Fruit fly (Drosophila melanogaster) whole organism, embryonic: ENCODE results near the gene Kpc1.

ENCODE experiments used
- Ada2b ChIP-seq: fragments of 200-800 bp; sonication (Bioruptor generic); IDR thresholded peaks from 2 replicates; pipeline ENCODE4 v1.3.6; 2022; ENCODE audit warnings: missing biosample characterization, missing genetic modification characterization
- Atf-2 ChIP-seq: fragments of 200-800 bp; sonication (Bioruptor generic); optimal IDR thresholded peaks from 2 replicates; lab custom pipeline; 2016; ENCODE audit warnings: missing biosample characterization, missing genetic modification characterization
- BEAF-32 ChIP-seq: fragments of 200-800 bp; sonication (Bioruptor generic); optimal IDR thresholded peaks from 3 replicates; lab custom pipeline; 2017; ENCODE audit warnings: missing biosample characterization, missing genetic modification characterization, mild to moderate bottlenecking, moderate library complexity, missing genetic modification reagents
- CG11560 ChIP-seq: fragments of 200-800 bp; sonication (Bioruptor generic); IDR thresholded peaks from 3 replicates; pipeline ENCODE4 v1.3.6; 2022; ENCODE audit warnings: missing biosample characterization, missing genetic modification characterization
- CG12104 ChIP-seq: fragments of 200-800 bp; sonication (Bioruptor generic); optimal IDR thresholded peaks from 3 replicates; lab custom pipeline; 2016; ENCODE audit warnings: missing biosample characterization, missing genetic modification characterization
- CG13287 ChIP-seq: fragments of 200-800 bp; sonication (Bioruptor generic); IDR thresholded peaks from 2 replicates; pipeline ENCODE4 v1.3.6; 2022; ENCODE audit warnings: missing biosample characterization, missing genetic modification characterization; ENCODE audit not compliant: partially characterized antibody
- CG14441 ChIP-seq: fragments of 200-800 bp; sonication (Bioruptor generic); IDR thresholded peaks from 2 replicates; pipeline ENCODE4 v1.3.6; 2022; ENCODE audit warnings: missing biosample characterization, missing genetic modification characterization
- CG14710 ChIP-seq: fragments of 200-800 bp; sonication (Bioruptor generic); optimal IDR thresholded peaks from 3 replicates; lab custom pipeline; 2019; ENCODE audit warnings: missing biosample characterization, mild to moderate bottlenecking, missing genetic modification characterization, moderate library complexity
- CG18011 ChIP-seq: fragments of 200-800 bp; sonication (Bioruptor generic); optimal IDR thresholded peaks from 2 replicates; lab custom pipeline; 2017; ENCODE audit warnings: missing biosample characterization, missing genetic modification characterization, mild to moderate bottlenecking, moderate library complexity, missing genotype
- CG18619 ChIP-seq: fragments of 200-800 bp; sonication (Bioruptor generic); optimal IDR thresholded peaks from 3 replicates; lab custom pipeline; 2017; ENCODE audit warnings: missing biosample characterization, mild to moderate bottlenecking, missing genetic modification characterization
- CG30020 ChIP-seq: fragments of 200-800 bp; optimal IDR thresholded peaks from 2 replicates; lab custom pipeline; 2019; ENCODE audit warnings: missing biosample characterization, mild to moderate bottlenecking, missing genetic modification characterization, moderate library complexity
- CG31365 ChIP-seq: fragments of 200-800 bp; sonication (Bioruptor generic); optimal IDR thresholded peaks from 2 replicates; lab custom pipeline; 2018; ENCODE audit warnings: missing biosample characterization, mild to moderate bottlenecking, missing genetic modification characterization
- CG31388 ChIP-seq: fragments of 200-800 bp; sonication (Bioruptor generic); optimal IDR thresholded peaks from 2 replicates; lab custom pipeline; 2016; ENCODE audit warnings: missing biosample characterization, missing genetic modification characterization
- CG33213 ChIP-seq: fragments of 200-800 bp; sonication (Bioruptor generic); optimal IDR thresholded peaks from 3 replicates; lab custom pipeline; 2016; ENCODE audit warnings: missing biosample characterization, missing genetic modification characterization
- CG4617 ChIP-seq: fragments of 200-800 bp; sonication (Bioruptor generic); optimal IDR thresholded peaks from 3 replicates; lab custom pipeline; 2016; ENCODE audit warnings: missing biosample characterization, missing genetic modification characterization, borderline replicate concordance
- CG5953 ChIP-seq: fragments of 200-800 bp; sonication (Bioruptor generic); IDR thresholded peaks from 2 replicates; pipeline ENCODE4 v1.3.6; 2022; ENCODE audit warnings: missing biosample characterization, missing genetic modification characterization
- CG6272 ChIP-seq: fragments of 200-800 bp; sonication (Bioruptor generic); IDR thresholded peaks from 2 replicates; pipeline ENCODE4 v1.3.6; 2022; ENCODE audit warnings: missing biosample characterization, missing genetic modification characterization
- CG8290 ChIP-seq, 3 experiments: fragments of 200-800 bp; sonication (Bioruptor generic); optimal IDR thresholded peaks; 2 replicates each; lab custom pipeline; 2016 to 2019; ENCODE audit warnings: missing biosample characterization in 3 of 3, missing genetic modification characterization in 3 of 3, mild to moderate bottlenecking in 2 of 3, moderate library complexity in 1 of 3
- CG8765 ChIP-seq: fragments of 200-800 bp; sonication (Bioruptor generic); IDR thresholded peaks from 2 replicates; pipeline ENCODE4 v1.3.6; 2022; ENCODE audit warnings: missing biosample characterization, missing genetic modification characterization
- CG9609 ChIP-seq: fragments of 200-800 bp; sonication (Bioruptor generic); optimal IDR thresholded peaks from 3 replicates; lab custom pipeline; 2016; ENCODE audit warnings: missing biosample characterization, missing genetic modification characterization
- CkIIα-i1 ChIP-seq: fragments of 200-800 bp; sonication (Bioruptor generic); IDR thresholded peaks from 2 replicates; pipeline ENCODE4 v1.3.6; 2022; ENCODE audit warnings: missing biosample characterization, missing genetic modification characterization
- CrebB ChIP-seq: fragments of 200-800 bp; sonication (Bioruptor generic); optimal IDR thresholded peaks from 3 replicates; lab custom pipeline; 2018; ENCODE audit warnings: missing biosample characterization, mild to moderate bottlenecking, missing genetic modification characterization
- D ChIP-seq, 2 experiments: fragments of 200-800 bp in 1 of 2; fragments of >200 bp in 1 of 2; sonication (Bioruptor generic) in 1 of 2; optimal IDR thresholded peaks; 2 replicates in 1 of 2; 3 replicates in 1 of 2; lab custom pipeline; 2017; ENCODE audit warnings: mild to moderate bottlenecking in 1 of 2, missing biosample characterization in 1 of 2, missing genetic modification characterization in 1 of 2, missing genetic modification reagents in 1 of 2
- Dek ChIP-seq: fragments of 200-800 bp; sonication (Bioruptor generic); optimal IDR thresholded peaks from 3 replicates; lab custom pipeline; 2019; ENCODE audit warnings: missing biosample characterization, mild to moderate bottlenecking, missing genetic modification characterization, moderate library complexity
- Dp ChIP-seq: fragments of 200-800 bp; sonication (Bioruptor generic); optimal IDR thresholded peaks from 2 replicates; lab custom pipeline; 2018; ENCODE audit warnings: missing biosample characterization, mild to moderate bottlenecking, missing genetic modification characterization, moderate library complexity
- Drgx ChIP-seq: fragments of 200-800 bp; sonication (Bioruptor generic); IDR thresholded peaks from 2 replicates; pipeline ENCODE4 v1.3.6; 2022; ENCODE audit warnings: missing biosample characterization, missing genetic modification characterization
- E2f2 ChIP-seq: fragments of 200-800 bp; sonication (Bioruptor generic); IDR thresholded peaks from 2 replicates; pipeline ENCODE4 v1.3.6; 2022; ENCODE audit warnings: missing biosample characterization, missing genetic modification characterization
- HLH54F ChIP-seq: fragments of 200-800 bp; sonication (Bioruptor generic); optimal IDR thresholded peaks from 3 replicates; lab custom pipeline; 2016; ENCODE audit warnings: missing biosample characterization, missing genetic modification characterization
- Hey ChIP-seq: fragments of 200-800 bp; sonication (Bioruptor generic); optimal IDR thresholded peaks from 3 replicates; lab custom pipeline; 2018; ENCODE audit warnings: missing biosample characterization, mild to moderate bottlenecking, missing genetic modification characterization
- Lhr ChIP-seq: fragments of 200-800 bp; sonication (Bioruptor generic); optimal IDR thresholded peaks from 3 replicates; lab custom pipeline; 2017; ENCODE audit warnings: mild to moderate bottlenecking, missing biosample characterization, missing genetic modification reagents, missing genetic modification characterization
- MESR4 ChIP-seq: fragments of 200-800 bp; sonication (Bioruptor generic); optimal IDR thresholded peaks from 2 replicates; lab custom pipeline; 2018; ENCODE audit warnings: missing biosample characterization, mild to moderate bottlenecking, missing genetic modification characterization, moderate library complexity
- NC2α ChIP-seq: fragments of 200-800 bp; sonication (Bioruptor generic); optimal IDR thresholded peaks from 2 replicates; lab custom pipeline; 2016; ENCODE audit warnings: missing biosample characterization, missing genetic modification characterization
- NC2β ChIP-seq: fragments of 200-800 bp; sonication (Bioruptor generic); optimal IDR thresholded peaks from 2 replicates; lab custom pipeline; 2016; ENCODE audit warnings: missing biosample characterization, missing genetic modification characterization
- NfI ChIP-seq: fragments of 200-800 bp; sonication (Bioruptor generic); optimal IDR thresholded peaks from 3 replicates; lab custom pipeline; 2018; ENCODE audit warnings: missing biosample characterization, mild to moderate bottlenecking, missing genetic modification characterization, moderate library complexity
- Poxn ChIP-seq: fragments of 200-800 bp; sonication (Bioruptor generic); IDR thresholded peaks from 2 replicates; pipeline ENCODE4 v1.3.6; 2022; ENCODE audit warnings: missing biosample characterization, missing genetic modification characterization
- ab ChIP-seq: fragments of 200-800 bp; sonication (Bioruptor generic); optimal IDR thresholded peaks from 2 replicates; lab custom pipeline; 2016; ENCODE audit warnings: missing biosample characterization, missing genetic modification characterization
- crc ChIP-seq: fragments of 200-800 bp; sonication (Bioruptor generic); optimal IDR thresholded peaks from 2 replicates; lab custom pipeline; 2016; ENCODE audit warnings: missing biosample characterization, missing genetic modification characterization
- ewg ChIP-seq: fragments of 200-800 bp; sonication (Bioruptor generic); optimal IDR thresholded peaks from 3 replicates; lab custom pipeline; 2017; ENCODE audit warnings: mild to moderate bottlenecking, missing biosample characterization, missing genetic modification reagents, missing genetic modification characterization
- hb ChIP-seq: fragments of 200-800 bp; sonication (Bioruptor generic); IDR thresholded peaks from 3 replicates; pipeline ENCODE4 v1.3.6; 2022; ENCODE audit warnings: missing biosample characterization, missing genetic modification characterization; ENCODE audit not compliant: partially characterized antibody
- hbn ChIP-seq: fragments of 200-800 bp; sonication (Bioruptor generic); IDR thresholded peaks from 2 replicates; pipeline ENCODE4 v1.3.6; 2022; ENCODE audit warnings: missing biosample characterization, missing genetic modification characterization; ENCODE audit not compliant: partially characterized antibody
- knrl ChIP-seq: fragments of 200-800 bp; sonication (Bioruptor generic); IDR thresholded peaks from 3 replicates; pipeline ENCODE4 v1.3.6; 2022; ENCODE audit warnings: missing biosample characterization, missing genetic modification characterization; ENCODE audit not compliant: partially characterized antibody
- nmo ChIP-seq: fragments of 200-800 bp; sonication (Bioruptor generic); optimal IDR thresholded peaks from 2 replicates; lab custom pipeline; 2018; ENCODE audit warnings: missing biosample characterization, mild to moderate bottlenecking, missing genetic modification characterization, moderate library complexity
- phol ChIP-seq: fragments of 200-800 bp; sonication (Bioruptor generic); optimal IDR thresholded peaks from 3 replicates; lab custom pipeline; 2018; ENCODE audit warnings: missing biosample characterization, mild to moderate bottlenecking, missing genetic modification characterization, moderate library complexity
- shn ChIP-seq: fragments of 200-800 bp; sonication (Bioruptor generic); optimal IDR thresholded peaks from 3 replicates; lab custom pipeline; 2016; ENCODE audit warnings: missing biosample characterization, missing genetic modification characterization
- ssp ChIP-seq: fragments of 200-800 bp; sonication (Bioruptor generic); IDR thresholded peaks from 2 replicates; pipeline ENCODE4 v1.3.6; 2022; ENCODE audit warnings: missing biosample characterization, missing genetic modification characterization
- stwl ChIP-seq: fragments of 200-800 bp; sonication (Bioruptor generic); optimal IDR thresholded peaks from 3 replicates; lab custom pipeline; 2018; ENCODE audit warnings: missing biosample characterization, mild to moderate bottlenecking, missing genetic modification characterization, moderate library complexity
- sug ChIP-seq: fragments of 200-800 bp; optimal IDR thresholded peaks from 2 replicates; lab custom pipeline; 2019; ENCODE audit warnings: missing biosample characterization, mild to moderate bottlenecking, missing genetic modification characterization, moderate library complexity

Gene Kpc1

DNA sequence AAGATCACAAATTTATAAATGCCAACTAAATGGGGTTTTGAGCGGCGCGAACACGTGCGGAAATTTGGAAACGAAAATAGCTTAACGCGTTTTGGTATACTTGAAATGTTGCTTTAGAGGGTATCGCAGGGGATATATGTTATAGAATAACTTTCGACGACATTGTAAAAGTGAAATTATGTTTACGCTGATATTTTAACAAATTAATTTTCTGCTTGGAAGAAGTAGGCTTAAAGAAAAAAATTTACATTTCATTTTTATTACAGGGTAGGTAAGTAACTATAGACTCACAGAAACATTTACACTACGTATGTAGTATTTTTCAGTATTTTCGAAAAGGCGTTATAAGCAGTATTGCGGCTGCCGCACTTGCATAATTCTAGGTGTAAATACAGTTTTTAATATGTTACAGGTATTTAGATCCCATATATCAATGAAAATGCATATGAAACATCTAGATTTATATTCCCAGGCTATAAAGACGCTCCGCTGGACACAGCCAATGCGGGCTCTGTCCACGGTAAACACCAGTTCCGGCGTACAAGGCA, 33.4 kb upstream of the Kpc1 start, which contains the start of the genes Art3 and mRpS10 (continued):
- TF ChIP-seq Dp (GFP tag; lab: Kevin White, UChicago): peak; percentile 68
- TF ChIP-seq Ada2b (GFP tag; lab: Robert Waterston, UW): peak; percentile 100
- peak; percentile 99 for TF ChIP-seq Hey
- peak; percentile 100 for TF ChIP-seq Dek (tag; lab: Kevin White, UChicago)

DNA sequence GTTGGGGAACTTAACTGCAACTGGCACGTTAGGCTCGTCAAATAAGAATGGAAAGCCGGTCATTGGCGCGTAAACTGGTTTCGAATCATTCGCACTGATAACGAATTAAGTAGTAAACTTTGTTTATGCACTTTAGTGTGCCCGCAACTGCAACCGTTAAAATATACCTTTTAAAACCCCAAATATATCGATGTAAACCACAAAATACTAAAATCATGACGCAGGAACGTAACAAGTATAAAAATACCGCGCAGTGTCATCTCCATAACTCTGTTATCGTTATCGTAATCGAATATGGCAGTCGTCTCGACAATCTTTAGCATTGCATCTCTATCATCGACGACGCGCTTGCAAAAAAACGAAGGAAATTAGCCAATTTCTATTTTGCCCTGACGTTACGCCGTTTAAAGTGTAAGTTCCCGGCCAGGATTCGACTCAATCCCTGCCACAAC, 29.3 kb upstream of the Kpc1 start, which contains the start of the genes CG31344 and Caf1-55:
CG31344 (minus strand) TSS at position 51 of the 452 bp plus-strand sequence.
Caf1-55 (plus strand) TSS at position 298 of the 452 bp plus-strand sequence.
- no peak for TF ChIP-seq CG9609
- TF ChIP-seq Atf-2: no peak
- TF ChIP-seq stwl (tag; lab: Kevin White, UChicago): peak; percentile 69
- peak; percentile 89 for TF ChIP-seq phol
- peak; percentile 47 for TF ChIP-seq nmo (GFP tag; lab: Kevin White, UChicago)
- no peak for TF ChIP-seq Drgx (GFP tag; lab: Robert Waterston, UW)
- TF ChIP-seq Poxn: no peak
- peak; percentile 79 for TF ChIP-seq knrl (GFP tag; lab: Robert Waterston, UW)
- peak; percentile 56 for TF ChIP-seq sug
- TF ChIP-seq crc (GFP tag; lab: Kevin White, UChicago): no peak
- no peak for TF ChIP-seq CkIIα-i1 (GFP tag; lab: Robert Waterston, UW)
- TF ChIP-seq HLH54F: no peak
- TF ChIP-seq hbn (GFP tag; lab: Robert Waterston, UW): peak; percentile 79
- no peak for TF ChIP-seq ewg (GFP tag; lab: Kevin White, UChicago)
- no peak for TF ChIP-seq ssp (GFP tag; lab: Robert Waterston, UW)
- peak; percentile 56 for TF ChIP-seq CG30020 (tag; lab: Kevin White, UChicago)
- no peak for TF ChIP-seq NC2α
- peak; percentile 2 for TF ChIP-seq CrebB (tag; lab: Kevin White, UChicago)
- TF ChIP-seq CG13287 (GFP tag; lab: Robert Waterston, UW): peak; percentile 92
- TF ChIP-seq CG14710 (tag; lab: Kevin White, UChicago): peak; percentile 51
- TF ChIP-seq D (optimal IDR thresholded peaks at IDR 0.05; lab: Kevin White, UChicago): no peak
- no peak for TF ChIP-seq D (GFP tag; optimal IDR thresholded peaks at IDR 0.05; lab: Kevin White, UChicago)
- no peak for TF ChIP-seq CG8290 (GFP tag; optimal IDR thresholded peaks at IDR 0.05; lab: Kevin White, UChicago)
- TF ChIP-seq CG8290 (tag; optimal IDR thresholded peaks at IDR 0.05; lab: Kevin White, UChicago): no peak
- TF ChIP-seq CG31388: no peak
- peak; percentile 61; the same call in 1 of the 3 replicates for TF ChIP-seq hb (GFP tag; lab: Robert Waterston, UW)
- TF ChIP-seq CG18619 (GFP tag; lab: Kevin White, UChicago): no peak
- no peak for TF ChIP-seq CG5953 (GFP tag; lab: Robert Waterston, UW)
- peak; percentile 65 for TF ChIP-seq MESR4 (GFP tag; lab: Kevin White, UChicago)
- peak; percentile 82 for TF ChIP-seq E2f2 (GFP tag; lab: Robert Waterston, UW)
- TF ChIP-seq CG12104 (GFP tag; lab: Kevin White, UChicago): no peak
- TF ChIP-seq Lhr: peak; percentile 76
- no peak for TF ChIP-seq CG31365 (tag; lab: Kevin White, UChicago)
- no peak for TF ChIP-seq NC2β (GFP tag; lab: Kevin White, UChicago)
- peak; percentile 66 for TF ChIP-seq CG4617 (GFP tag; lab: Kevin White, UChicago)
- TF ChIP-seq CG33213: peak; percentile 20
- peak; percentile 91 for TF ChIP-seq CG11560 (tag; lab: Robert Waterston, UW)
- TF ChIP-seq BEAF-32 (GFP tag; lab: Kevin White, UChicago): peak; percentile 81
- no peak for TF ChIP-seq shn (GFP tag; lab: Kevin White, UChicago)
- TF ChIP-seq CG14441 (GFP tag; lab: Robert Waterston, UW): no peak
- TF ChIP-seq ab (GFP tag; lab: Kevin White, UChicago): no peak
- no peak for TF ChIP-seq NfI
- TF ChIP-seq CG8765 (GFP tag; lab: Robert Waterston, UW): no peak
- no peak for TF ChIP-seq CG18011 (GFP tag; lab: Kevin White, UChicago)
- no peak for TF ChIP-seq CG6272
